Fruit fly (Drosophila melanogaster) whole organism, embryonic: ENCODE results near the gene CG13081.

Source experiments
- B-H1 ChIP-seq: fragments of 200-800 bp; sonication (Bioruptor generic); IDR thresholded peaks from 3 replicates; pipeline ENCODE4 v1.3.6; 2022; ENCODE audit warnings: missing biosample characterization, missing genetic modification characterization
- Bteb2 ChIP-seq: fragments of 200-800 bp; sonication (Bioruptor generic); optimal IDR thresholded peaks from 2 replicates; lab custom pipeline; 2016; ENCODE audit warnings: missing biosample characterization, missing genetic modification characterization
- CG14667 ChIP-seq: fragments of 200-800 bp; sonication (Bioruptor generic); IDR thresholded peaks from 2 replicates; pipeline ENCODE4 v1.3.6; 2022; ENCODE audit warnings: missing biosample characterization, missing genetic modification characterization
- CG1647 ChIP-seq: fragments of 200-800 bp; sonication (Bioruptor generic); optimal IDR thresholded peaks from 3 replicates; lab custom pipeline; 2016; ENCODE audit warnings: missing biosample characterization, missing genetic modification characterization
- CG1792 ChIP-seq: fragments of 200-800 bp; sonication (Bioruptor generic); optimal IDR thresholded peaks from 2 replicates; lab custom pipeline; 2016; ENCODE audit warnings: missing biosample characterization, missing genetic modification characterization
- CG2889 ChIP-seq: fragments of 200-800 bp; sonication (Bioruptor generic); IDR thresholded peaks from 3 replicates; pipeline ENCODE4 v1.3.6; 2022; ENCODE audit warnings: missing biosample characterization, missing genetic modification characterization
- CG31388 ChIP-seq: fragments of 200-800 bp; sonication (Bioruptor generic); optimal IDR thresholded peaks from 2 replicates; lab custom pipeline; 2016; ENCODE audit warnings: missing biosample characterization, missing genetic modification characterization
- CG31441 ChIP-seq: fragments of 200-800 bp; sonication (Bioruptor generic); IDR thresholded peaks from 2 replicates; pipeline ENCODE4 v1.3.6; 2022; ENCODE audit warnings: missing biosample characterization, missing genetic modification characterization
- CG34376 ChIP-seq: fragments of 200-800 bp; sonication (Bioruptor generic); optimal IDR thresholded peaks from 2 replicates; lab custom pipeline; 2018; ENCODE audit warnings: missing biosample characterization, mild to moderate bottlenecking, missing genetic modification characterization
- CG42726 ChIP-seq: fragments of 200-800 bp; sonication (Bioruptor generic); IDR thresholded peaks from 2 replicates; pipeline ENCODE4 v1.3.6; 2022; ENCODE audit warnings: missing biosample characterization, missing genetic modification characterization; ENCODE audit not compliant: partially characterized antibody
- CG6791 ChIP-seq: fragments of 200-800 bp; sonication (Bioruptor generic); IDR thresholded peaks from 3 replicates; pipeline ENCODE4 v1.3.6; 2022; ENCODE audit warnings: missing biosample characterization, missing genetic modification characterization; ENCODE audit not compliant: partially characterized antibody
- CG7271 ChIP-seq: fragments of 200-800 bp; sonication (Bioruptor generic); optimal IDR thresholded peaks from 2 replicates; lab custom pipeline; 2018; ENCODE audit warnings: missing biosample characterization, mild to moderate bottlenecking, missing genetic modification characterization, moderate library complexity
- CG8281 ChIP-seq: fragments of 200-800 bp; sonication (Bioruptor generic); optimal IDR thresholded peaks from 2 replicates; lab custom pipeline; 2018; ENCODE audit warnings: missing biosample characterization, mild to moderate bottlenecking, missing genetic modification characterization, moderate library complexity
- CG9797 ChIP-seq: fragments of 200-800 bp; sonication (Bioruptor generic); optimal IDR thresholded peaks from 3 replicates; lab custom pipeline; 2018; ENCODE audit warnings: missing biosample characterization, mild to moderate bottlenecking, missing genetic modification characterization
- Drgx ChIP-seq: fragments of 200-800 bp; sonication (Bioruptor generic); IDR thresholded peaks from 2 replicates; pipeline ENCODE4 v1.3.6; 2022; ENCODE audit warnings: missing biosample characterization, missing genetic modification characterization
- Fer3 ChIP-seq: fragments of 200-800 bp; sonication (Bioruptor generic); optimal IDR thresholded peaks from 2 replicates; lab custom pipeline; 2018; ENCODE audit warnings: missing biosample characterization, mild to moderate bottlenecking, missing genetic modification characterization, moderate library complexity
- Hey ChIP-seq: fragments of 200-800 bp; sonication (Bioruptor generic); optimal IDR thresholded peaks from 3 replicates; lab custom pipeline; 2018; ENCODE audit warnings: missing biosample characterization, mild to moderate bottlenecking, missing genetic modification characterization
- Med ChIP-seq: fragments of 200-800 bp; sonication (Bioruptor generic); peaks from one replicate; lab custom pipeline; 2016; ENCODE audit warnings: missing biosample characterization, missing genetic modification characterization, mild to moderate bottlenecking, inconsistent platforms, moderate library complexity
- NK7.1 ChIP-seq: fragments of 200-800 bp; sonication (Bioruptor generic); optimal IDR thresholded peaks from 3 replicates; lab custom pipeline; 2016; ENCODE audit warnings: missing biosample characterization, missing genetic modification characterization
- Pdp1 ChIP-seq, 2 experiments: fragments of 200-800 bp; sonication (Bioruptor generic); optimal IDR thresholded peaks; 3 replicates each; lab custom pipeline; 2016; ENCODE audit warnings: missing biosample characterization in 2 of 2, missing genetic modification characterization in 2 of 2, mild to moderate bottlenecking in 1 of 2, moderate library complexity in 1 of 2
- Six4 ChIP-seq: fragments of 200-800 bp; sonication (Bioruptor generic); optimal IDR thresholded peaks from 2 replicates; lab custom pipeline; 2016; ENCODE audit warnings: missing biosample characterization, missing genetic modification characterization
- Spps ChIP-seq: fragments of 200-800 bp; sonication (Bioruptor generic); optimal IDR thresholded peaks from 2 replicates; lab custom pipeline; 2018; ENCODE audit warnings: missing biosample characterization, mild to moderate bottlenecking, missing genetic modification characterization
- Ssrp ChIP-seq: fragments of 200-800 bp; sonication (Bioruptor generic); optimal IDR thresholded peaks from 2 replicates; lab custom pipeline; 2018; ENCODE audit warnings: missing biosample characterization, mild to moderate bottlenecking, missing genetic modification characterization, moderate library complexity
- bbx ChIP-seq: fragments of 200-800 bp; sonication (Bioruptor generic); IDR thresholded peaks from 2 replicates; pipeline ENCODE4 v1.3.6; 2022; ENCODE audit warnings: missing biosample characterization, missing genetic modification characterization; ENCODE audit not compliant: partially characterized antibody
- cwo ChIP-seq: fragments of 200-800 bp; sonication (Bioruptor generic); optimal IDR thresholded peaks from 3 replicates; lab custom pipeline; 2017; ENCODE audit warnings: missing biosample characterization, missing genetic modification characterization, mild to moderate bottlenecking, moderate library complexity, missing genetic modification reagents
- dysf ChIP-seq: fragments of 200-800 bp; sonication (Bioruptor generic); IDR thresholded peaks from 3 replicates; pipeline ENCODE4 v1.3.6; 2022; ENCODE audit warnings: missing biosample characterization, missing genetic modification characterization
- exex ChIP-seq: fragments of 200-800 bp; sonication (Bioruptor generic); optimal IDR thresholded peaks from 4 replicates; lab custom pipeline; 2018; ENCODE audit warnings: missing biosample characterization, mild to moderate bottlenecking, missing genetic modification characterization, moderate library complexity
- grn ChIP-seq: fragments of 200-800 bp; sonication (Bioruptor generic); optimal IDR thresholded peaks from 3 replicates; lab custom pipeline; 2017; ENCODE audit warnings: missing biosample characterization, missing genetic modification characterization
- hkb ChIP-seq, 2 experiments: fragments of 200-800 bp in 1 of 2; fragments of >200 bp in 1 of 2; sonication (Bioruptor generic) in 1 of 2; IDR thresholded peaks in 1 of 2; optimal IDR thresholded peaks in 1 of 2; 2 replicates each; pipeline versions ENCODE4 v1.3.6 to Lab custom; 2017 to 2022; ENCODE audit warnings: missing biosample characterization in 1 of 2, missing genetic modification characterization in 1 of 2
- lbe ChIP-seq: fragments of 200-800 bp; sonication (Bioruptor generic); optimal IDR thresholded peaks from 2 replicates; lab custom pipeline; 2016; ENCODE audit warnings: missing biosample characterization, mild to moderate bottlenecking, missing genetic modification characterization
- nerfin-1 ChIP-seq: fragments of 200-800 bp; sonication (Bioruptor generic); optimal IDR thresholded peaks from 3 replicates; lab custom pipeline; 2019; ENCODE audit warnings: missing biosample characterization, mild to moderate bottlenecking, missing genetic modification characterization, moderate library complexity
- pho ChIP-seq: fragments of 200-800 bp; sonication (Bioruptor generic); optimal IDR thresholded peaks from 2 replicates; lab custom pipeline; 2016; ENCODE audit warnings: missing biosample characterization, missing genetic modification characterization
- psq ChIP-seq: fragments of 200-800 bp; sonication (Bioruptor generic); optimal IDR thresholded peaks from 2 replicates; lab custom pipeline; 2017; ENCODE audit warnings: missing biosample characterization, missing genetic modification characterization
- rib ChIP-seq: fragments of 200-800 bp; sonication (Bioruptor generic); IDR thresholded peaks from 2 replicates; pipeline ENCODE4 v1.3.6; 2022; ENCODE audit warnings: missing biosample characterization, missing genetic modification characterization
- row ChIP-seq: fragments of 200-800 bp; sonication (Bioruptor generic); IDR thresholded peaks from 3 replicates; pipeline ENCODE4 v1.3.6; 2022; ENCODE audit warnings: missing biosample characterization, missing genetic modification characterization
- scrt ChIP-seq: fragments of 200-800 bp; sonication (Bioruptor generic); optimal IDR thresholded peaks from 2 replicates; lab custom pipeline; 2018; ENCODE audit warnings: missing biosample characterization, mild to moderate bottlenecking, missing genetic modification characterization, moderate library complexity
- sd ChIP-seq: fragments of 200-800 bp; sonication (Bioruptor generic); optimal IDR thresholded peaks from 3 replicates; lab custom pipeline; 2018; ENCODE audit warnings: missing biosample characterization, mild to moderate bottlenecking, missing genetic modification characterization, moderate library complexity
- sens ChIP-seq: fragments of 200-800 bp; sonication (Bioruptor generic); peaks from one replicate; lab custom pipeline; 2016; ENCODE audit warnings: missing biosample characterization, missing genetic modification characterization
- sug ChIP-seq: fragments of 200-800 bp; optimal IDR thresholded peaks from 2 replicates; lab custom pipeline; 2019; ENCODE audit warnings: missing biosample characterization, mild to moderate bottlenecking, missing genetic modification characterization, moderate library complexity

The CG13081 gene

dm6 chr2L:19533247-19533646, 7.2 kb upstream of the CG13081 start, which contains the start of gene CG33116 (continued):
- TF ChIP-seq bbx (GFP tag; lab: Robert Waterston, UW), result peak; percentile 58
- TF ChIP-seq pho, result peak; percentile 81
- peak; percentile 63 for TF ChIP-seq CG1792
- peak; percentile 85 for TF ChIP-seq CG31441
- peak; percentile 70 for TF ChIP-seq NK7.1 (GFP tag; lab: Kevin White, UChicago)
- peak; percentile 56 for TF ChIP-seq Spps
- TF ChIP-seq CG14667, result no peak
- TF ChIP-seq dysf, result peak; percentile 80
- peak; percentile 3 for TF ChIP-seq hkb (optimal IDR thresholded peaks at IDR 0.05; lab: Kevin White, UChicago)
- TF ChIP-seq hkb (GFP tag; IDR thresholded peaks at IDR 0.05; lab: Robert Waterston, UW), result peak; percentile 79
- peak; percentile 23 for TF ChIP-seq CG9797 (GFP tag; lab: Kevin White, UChicago)
- peak; percentile 66 for TF ChIP-seq Ssrp (tag; lab: Kevin White, UChicago)
- peak; percentile 44; the same call in 1 of the 3 replicates for TF ChIP-seq B-H1 (GFP tag; lab: Robert Waterston, UW)
- peak; percentile 72 for TF ChIP-seq scrt (GFP tag; lab: Kevin White, UChicago)
- TF ChIP-seq psq (GFP tag; lab: Kevin White, UChicago), result peak; percentile 46
- no peak for TF ChIP-seq CG31388
- TF ChIP-seq CG6791 (GFP tag; lab: Robert Waterston, UW), result peak; percentile 42; the same call in 1 of the 3 replicates

- TF ChIP-seq CG42726 (GFP tag; lab: Robert Waterston, UW) (no peak), rib (GFP tag; lab: Robert Waterston, UW) (no peak), Hey (tag; lab: Kevin White, UChicago) (peak; percentile 68), grn (GFP tag; lab: Kevin White, UChicago) (peak; percentile 21), CG1647 (GFP tag; lab: Kevin White, UChicago) (no peak), Pdp1 (GFP tag; optimal IDR thresholded peaks at IDR 0.05; lab: Kevin White, UChicago) (peak in 1 of 2 experiments; percentile 8), cwo (peak; percentile 75), Fer3 (tag; lab: Kevin White, UChicago) (no peak), nerfin-1 (peak; percentile 76), CG34376 (GFP tag; lab: Kevin White, UChicago) (peak; percentile 35), CG7271 (tag; lab: Kevin White, UChicago) (no peak), lbe (GFP tag; lab: Kevin White, UChicago) (no peak), sug (tag; lab: Kevin White, UChicago) (peak; percentile 58), Med (GFP tag; lab: Kevin White, UChicago) (peak; percentile 43), sens (peak; percentile 56), sd (tag; lab: Kevin White, UChicago) (peak; percentile 69), exex (tag; lab: Kevin White, UChicago) (peak; percentile 78), CG8281 (tag; lab: Kevin White, UChicago) (no peak), row (GFP tag; lab: Robert Waterston, UW) (no peak), Bteb2 (no peak), Six4 (GFP tag; lab: Kevin White, UChicago) (no peak), CG2889 (no peak), Drgx (no peak)
Observed at dm6 chr2L:19535234-19535633, 5.2 kb upstream of the CG13081 start, which contains the start of gene CG31697. Gene CG31697 (plus strand): TSS chr2L:19535448.
